Worm (Caenorhabditis elegans) whole organism, early embryonic: ENCODE results near the gene nnt-1.

Experiments used
- B0310.2 ChIP-seq: sonication (generic microtip); optimal IDR thresholded peaks from 2 replicates; lab custom pipeline; 2016; ENCODE audit warnings: mild to moderate bottlenecking, missing genetic modification characterization, missing compliant biosample characterization
- F13C5.2 ChIP-seq: sonication (generic microtip); optimal IDR thresholded peaks from 2 replicates; lab custom pipeline; 2017; ENCODE audit warnings: mild to moderate bottlenecking, missing genetic modification characterization, inconsistent platforms, missing compliant biosample characterization
- aly-1 ChIP-seq: sonication (generic microtip); optimal IDR thresholded peaks from 2 replicates; lab custom pipeline; 2016; ENCODE audit warnings: missing genetic modification characterization, missing compliant biosample characterization
- ama-1 ChIP-seq: fragments of 150-350 bp; optimal IDR thresholded peaks from 2 replicates; lab custom pipeline; 2014
- ceh-13 ChIP-seq: fragments of 200-800 bp; sonication (Bioruptor generic); optimal IDR thresholded peaks from 2 replicates; lab custom pipeline; 2018; ENCODE audit warnings: mild to moderate bottlenecking, missing genetic modification characterization, missing compliant biosample characterization
- ceh-36 ChIP-seq: sonication (generic microtip); optimal IDR thresholded peaks from 2 replicates; lab custom pipeline; 2016; ENCODE audit warnings: missing genetic modification characterization, inconsistent platforms, missing compliant biosample characterization
- ets-7 ChIP-seq: sonication (generic microtip); optimal IDR thresholded peaks from 2 replicates; lab custom pipeline; 2016; ENCODE audit warnings: missing genotype, missing genetic modification characterization, missing compliant biosample characterization
- flt-1 ChIP-seq: fragments of 200-800 bp; sonication (Bioruptor generic); IDR thresholded peaks from 2 replicates; pipeline ENCODE4 v1.3.6; 2022; ENCODE audit warnings: missing genetic modification characterization, missing compliant biosample characterization
- hmbx-1 ChIP-seq: sonication (generic microtip); optimal IDR thresholded peaks from 2 replicates; lab custom pipeline; 2016; ENCODE audit warnings: mild to moderate bottlenecking, missing genetic modification characterization, missing compliant biosample characterization
- hmg-4 ChIP-seq: fragments of 200-800 bp; sonication (Bioruptor generic); optimal IDR thresholded peaks from 2 replicates; lab custom pipeline; 2018; ENCODE audit warnings: mild to moderate bottlenecking, missing genetic modification characterization, missing compliant biosample characterization
- hnd-1 ChIP-seq: sonication (generic microtip); optimal IDR thresholded peaks from 2 replicates; lab custom pipeline; 2016; ENCODE audit warnings: missing genetic modification characterization, missing compliant biosample characterization
- pes-1 ChIP-seq: fragments of 200-800 bp; sonication (Bioruptor generic); IDR thresholded peaks from 2 replicates; pipeline ENCODE4 v1.3.6; 2022; ENCODE audit warnings: missing genetic modification reagents, missing genetic modification characterization, missing compliant biosample characterization
- scrt-1 ChIP-seq: fragments of 200-800 bp; sonication (Bioruptor generic); IDR thresholded peaks from 2 replicates; pipeline ENCODE4 v1.3.6; 2022; ENCODE audit warnings: missing genetic modification characterization, missing compliant biosample characterization
- sea-1 ChIP-seq: fragments of 200-800 bp; sonication (Bioruptor generic); conservative IDR thresholded peaks from 2 replicates; pipeline ENCODE4 v1.3.6; 2022; ENCODE audit warnings: missing genetic modification characterization, missing compliant biosample characterization
- tbx-11 ChIP-seq: fragments of 200-800 bp; sonication (Bioruptor generic); IDR thresholded peaks from 2 replicates; pipeline ENCODE4 v1.3.6; 2022; ENCODE audit warnings: missing genetic modification characterization, missing compliant biosample characterization
- tbx-37 ChIP-seq: fragments of 200-800 bp; sonication (Bioruptor generic); conservative IDR thresholded peaks from 2 replicates; pipeline ENCODE4 v1.3.6; 2022; ENCODE audit warnings: missing genetic modification reagents, missing genetic modification characterization, missing compliant biosample characterization
- tra-4 ChIP-seq: sonication (generic microtip); optimal IDR thresholded peaks from 2 replicates; lab custom pipeline; 2017; ENCODE audit warnings: missing genetic modification characterization, missing compliant biosample characterization

Gene nnt-1

DNA sequence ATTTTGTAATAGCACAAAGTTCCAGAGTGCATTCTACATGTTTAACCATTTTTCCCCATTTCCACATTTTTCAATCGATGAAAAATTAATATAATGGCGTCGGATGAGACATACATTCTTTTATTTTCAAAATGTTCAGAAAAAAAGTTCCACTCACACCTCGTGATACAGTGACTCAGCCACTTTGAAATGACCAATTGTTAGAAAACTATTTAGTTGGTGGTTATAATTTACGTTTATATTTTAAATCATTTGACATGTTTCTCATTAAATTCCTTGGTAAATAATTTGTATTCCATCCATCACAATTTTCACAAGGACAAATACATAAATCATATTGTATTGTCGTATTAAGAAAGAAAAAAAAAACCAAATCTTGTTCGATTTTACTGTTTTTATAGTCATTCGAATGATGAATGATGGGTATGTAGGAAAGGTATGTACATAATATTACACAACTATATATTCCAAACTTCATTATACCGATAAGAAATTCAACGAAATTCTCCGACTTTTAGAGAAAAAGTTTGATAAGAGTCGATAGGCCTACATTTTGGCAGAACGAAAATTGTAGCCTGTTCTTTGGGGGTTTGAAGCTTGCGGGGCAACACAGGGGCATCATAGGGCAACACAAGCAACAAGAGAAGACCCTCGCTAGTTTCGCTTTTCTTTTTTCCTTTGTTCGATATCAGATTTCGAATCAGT is 21.6 kb upstream of the nnt-1 start:
- no peak for TF ChIP-seq scrt-1 (GFP tag; lab: Robert Waterston, UW)
- no peak for TF ChIP-seq tbx-37 (GFP tag; lab: Robert Waterston, UW)
- TF ChIP-seq ets-7 (tag; lab: Kevin White, UChicago) = no peak
- TF ChIP-seq B0310.2 (tag; lab: Kevin White, UChicago) = no peak

DNA sequence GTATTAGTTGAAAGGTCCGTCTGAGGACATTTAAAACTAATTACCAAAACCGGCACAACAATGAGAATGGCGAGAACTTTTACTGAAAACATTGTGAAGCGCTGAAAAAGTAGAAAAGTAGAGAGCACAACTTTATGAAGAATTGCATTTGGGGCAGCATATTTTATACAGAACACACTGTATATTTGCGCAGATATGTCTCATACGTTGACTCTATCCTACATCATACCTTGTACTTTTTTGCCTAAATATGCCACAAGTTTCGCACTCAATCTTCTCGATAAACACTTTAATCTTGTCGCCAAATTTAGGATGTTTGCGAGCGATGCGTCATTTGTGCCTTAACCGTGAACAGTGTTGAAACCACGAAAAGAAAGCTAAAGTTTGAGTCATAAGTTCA is 18.8 kb upstream of the nnt-1 start, which contains the start of gene C15H9.11:
Gene C15H9.11 (minus strand): TSS at position 101 of the 400 bp plus-strand sequence.
- TF ChIP-seq aly-1 (tag; lab: Kevin White, UChicago) (no peak), pes-1 (GFP tag; lab: Robert Waterston, UW) (no peak), hmg-4 (GFP tag; lab: Kevin White, UChicago) (no peak), B0310.2 (tag; lab: Kevin White, UChicago) (no peak), ets-7 (tag; lab: Kevin White, UChicago) (no peak), sea-1 (no peak), scrt-1 (GFP tag; lab: Robert Waterston, UW) (no peak), flt-1 (GFP tag; lab: Robert Waterston, UW) (no peak), hmbx-1 (tag; lab: Kevin White, UChicago) (no peak), F13C5.2 (tag; lab: Kevin White, UChicago) (no peak), tbx-37 (GFP tag; lab: Robert Waterston, UW) (no peak), hnd-1 (no peak), tbx-11 (GFP tag; lab: Robert Waterston, UW) (no peak), ceh-13 (GFP tag; lab: Kevin White, UChicago) (no peak), ama-1 (lab: Kevin White, UChicago) (no peak), tra-4 (tag; lab: Kevin White, UChicago) (no peak), ceh-36 (tag; lab: Kevin White, UChicago) (no peak)

DNA sequence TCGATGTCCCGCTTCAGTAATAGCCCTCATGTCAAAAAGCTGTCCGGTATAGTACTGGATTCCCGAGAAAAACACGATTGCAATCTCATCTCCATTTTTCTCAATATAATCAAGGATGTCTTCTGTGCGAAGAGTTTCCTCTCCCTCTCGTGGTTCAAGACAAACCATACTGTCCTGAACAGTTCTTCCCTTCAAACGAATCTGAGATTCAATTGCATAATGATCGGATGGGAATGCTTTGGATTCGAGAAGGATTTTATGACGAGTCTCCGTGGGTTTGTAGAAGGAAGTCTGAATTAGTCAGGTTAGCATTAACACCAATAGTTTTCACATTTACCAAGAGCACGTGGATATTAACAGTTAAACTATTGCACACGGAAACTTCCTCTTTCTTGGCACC is 14.1 kb upstream of the nnt-1 start:
- TF ChIP-seq pes-1 (GFP tag; lab: Robert Waterston, UW) = no peak
- TF ChIP-seq B0310.2 (tag; lab: Kevin White, UChicago) = no peak
- no peak for TF ChIP-seq scrt-1 (GFP tag; lab: Robert Waterston, UW)
- TF ChIP-seq ets-7 (tag; lab: Kevin White, UChicago) = no peak
- no peak for TF ChIP-seq aly-1 (tag; lab: Kevin White, UChicago)
- no peak for TF ChIP-seq ceh-36 (tag; lab: Kevin White, UChicago)
- no peak for TF ChIP-seq hmbx-1 (tag; lab: Kevin White, UChicago)
- TF ChIP-seq tbx-37 (GFP tag; lab: Robert Waterston, UW) = no peak
- no peak for TF ChIP-seq flt-1 (GFP tag; lab: Robert Waterston, UW)
- TF ChIP-seq hmg-4 (GFP tag; lab: Kevin White, UChicago) = no peak
- TF ChIP-seq tra-4 (tag; lab: Kevin White, UChicago) = no peak
- no peak for TF ChIP-seq ama-1 (lab: Kevin White, UChicago)
- TF ChIP-seq hnd-1 = no peak
- TF ChIP-seq tbx-11 (GFP tag; lab: Robert Waterston, UW) = no peak
- TF ChIP-seq F13C5.2 (tag; lab: Kevin White, UChicago) = no peak
- TF ChIP-seq ceh-13 (GFP tag; lab: Kevin White, UChicago) = no peak
- no peak for TF ChIP-seq sea-1

DNA sequence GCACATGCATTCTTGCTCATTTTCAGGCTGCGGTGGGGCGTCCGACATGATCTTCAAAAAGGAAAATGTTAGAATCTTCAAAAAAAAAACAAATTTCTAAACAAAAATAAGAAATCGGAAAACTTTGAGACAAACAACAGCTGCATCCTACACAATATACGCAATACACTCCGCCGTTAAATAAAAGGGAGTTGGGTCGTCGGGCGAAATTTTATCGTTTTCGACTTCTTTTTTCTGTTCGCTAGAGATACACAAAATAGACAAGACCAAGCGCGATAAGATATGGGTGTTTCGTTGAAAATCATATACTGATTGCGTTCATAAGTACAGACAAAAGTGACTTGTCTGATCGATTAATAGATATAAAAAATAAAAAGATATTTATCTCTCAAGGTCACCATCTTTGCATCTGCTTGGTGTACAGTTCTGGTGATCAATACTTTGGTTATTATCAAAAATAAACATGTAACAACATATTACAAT is 12.8 kb upstream of the nnt-1 start, which contains the start of gene kynu-1:
Gene kynu-1 (minus strand): TSS at position 51 of the 483 bp plus-strand sequence.
- TF ChIP-seq hmbx-1 (tag; lab: Kevin White, UChicago) = no peak

DNA sequence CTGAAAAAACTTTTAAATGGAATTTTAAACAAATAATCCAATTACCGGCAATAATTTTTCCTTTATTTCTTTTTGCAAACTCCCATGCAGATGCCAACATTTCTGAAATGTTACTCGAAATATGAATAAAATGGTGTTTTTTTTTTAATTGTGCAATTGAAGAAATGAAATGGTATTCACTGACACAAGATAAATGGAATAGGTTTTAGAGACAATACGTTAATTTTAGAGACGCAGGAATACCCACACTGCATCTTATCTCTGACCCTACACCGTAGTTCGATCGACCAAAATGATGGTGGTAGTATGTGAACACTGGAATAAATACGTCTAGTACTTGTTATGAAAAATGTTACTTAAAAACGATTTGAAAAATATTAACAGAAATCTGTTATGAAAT is 9.3 kb upstream of the nnt-1 start, which contains the start of gene prx-3:
Gene prx-3 (minus strand): TSS at position 101 of the 400 bp plus-strand sequence.
- no peak for TF ChIP-seq tra-4 (tag; lab: Kevin White, UChicago)
- no peak for TF ChIP-seq pes-1 (GFP tag; lab: Robert Waterston, UW)
- TF ChIP-seq ceh-13 (GFP tag; lab: Kevin White, UChicago) = no peak
- no peak for TF ChIP-seq flt-1 (GFP tag; lab: Robert Waterston, UW)
- TF ChIP-seq scrt-1 (GFP tag; lab: Robert Waterston, UW) = no peak
- TF ChIP-seq ets-7 (tag; lab: Kevin White, UChicago) = no peak
- TF ChIP-seq ama-1 (lab: Kevin White, UChicago) = no peak
- no peak for TF ChIP-seq sea-1
- no peak for TF ChIP-seq hmbx-1 (tag; lab: Kevin White, UChicago)

DNA sequence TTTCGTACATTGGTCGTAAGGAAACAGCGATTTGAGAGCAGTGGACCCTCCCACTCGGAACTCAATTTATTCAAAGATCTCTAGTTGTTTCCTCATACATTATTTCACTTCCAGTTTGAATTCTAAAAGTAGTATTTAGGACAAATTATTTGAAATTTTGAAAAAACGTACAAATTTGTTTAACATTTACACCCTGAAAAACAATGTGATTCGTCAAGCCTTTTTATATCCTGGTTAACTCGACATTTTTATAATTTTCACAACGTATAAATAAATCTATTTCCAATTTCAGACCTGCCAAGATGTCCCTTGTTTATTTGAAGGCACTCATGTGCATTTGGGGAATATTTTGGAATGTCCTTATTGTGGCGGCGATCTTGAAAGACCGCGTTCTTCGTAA is 6.6 kb upstream of the nnt-1 start, which contains the start of gene C15H9.3:
Gene C15H9.3 (plus strand): TSS at position 301 of the 400 bp plus-strand sequence.
- TF ChIP-seq ama-1 (lab: Kevin White, UChicago) (no peak), flt-1 (GFP tag; lab: Robert Waterston, UW) (no peak), B0310.2 (tag; lab: Kevin White, UChicago) (no peak), ceh-36 (tag; lab: Kevin White, UChicago) (no peak), hnd-1 (no peak), tra-4 (tag; lab: Kevin White, UChicago) (no peak), aly-1 (tag; lab: Kevin White, UChicago) (no peak), scrt-1 (GFP tag; lab: Robert Waterston, UW) (no peak), tbx-37 (GFP tag; lab: Robert Waterston, UW) (no peak), ets-7 (tag; lab: Kevin White, UChicago) (no peak), pes-1 (GFP tag; lab: Robert Waterston, UW) (no peak), tbx-11 (GFP tag; lab: Robert Waterston, UW) (no peak), F13C5.2 (tag; lab: Kevin White, UChicago) (no peak), ceh-13 (GFP tag; lab: Kevin White, UChicago) (no peak)
